Worm (Caenorhabditis elegans) whole organism, L4/young adult: ENCODE results near the gene sre-42.

ENCODE experiments used
- W03F9.2 ChIP-seq: fragments of 150-350 bp; optimal IDR thresholded peaks from 2 replicates; lab custom pipeline; 2014; ENCODE audit warnings: missing biosample characterization, missing genetic modification characterization
- dao-5 ChIP-seq: sonication (generic microtip); optimal IDR thresholded peaks from 2 replicates; lab custom pipeline; 2016; ENCODE audit warnings: missing genotype, missing genetic modification characterization, moderate library complexity, missing compliant biosample characterization
- him-1 ChIP-seq: sonication (generic microtip); optimal IDR thresholded peaks from 2 replicates; lab custom pipeline; 2016; ENCODE audit warnings: missing genotype, missing genetic modification reagents, missing genetic modification characterization, missing compliant biosample characterization

DNA sequence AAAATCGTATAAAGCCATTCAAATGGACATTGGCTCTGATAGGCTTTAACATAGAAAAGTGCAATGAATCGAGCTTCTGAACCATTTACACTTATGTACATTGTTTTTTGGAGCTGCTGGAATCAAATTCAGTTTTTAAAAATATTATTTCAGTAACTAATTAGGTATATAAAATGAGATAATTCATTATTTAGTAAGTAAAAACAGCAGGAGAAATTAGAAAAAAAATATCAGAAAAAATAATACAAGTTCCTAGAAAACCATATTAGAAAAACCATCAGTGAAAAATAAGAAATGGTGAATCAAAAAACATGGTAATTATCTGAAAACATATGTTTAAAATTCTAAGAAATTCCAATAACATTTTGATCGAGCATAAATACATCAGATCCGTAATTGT, 11.0 kb upstream of the sre-42 start, which contains the start of gene F57G9.7:
- TF ChIP-seq W03F9.2 (tag; lab: Kevin White, UChicago) (no peak), him-1 (no peak), dao-5 (no peak)
